Worm (Caenorhabditis elegans): ENCODE data around the gene phyh-1.

The phyh-1 gene

ce11 chrIV:17275281-17275680 is 16.1 kb upstream of the phyh-1 start, which contains the start of gene lhfp-4:
Gene lhfp-4, plus strand, starts transcription at chrIV:17275581.
- TF ChIP-seq nhr-237 (tag; optimal IDR thresholded peaks at IDR 0.05), result no peak
- no peak for TF ChIP-seq unc-62 (GFP tag; optimal IDR thresholded peaks at IDR 0.05)
- no peak for TF ChIP-seq snpc-4 (tag; optimal IDR thresholded peaks at IDR 0.05)
- TF ChIP-seq nhr-28 (tag; optimal IDR thresholded peaks at IDR 0.05), result no peak
- no peak for TF ChIP-seq flh-1 (GFP tag; optimal IDR thresholded peaks at IDR 0.05)
- TF ChIP-seq mab-5 (tag; optimal IDR thresholded peaks at IDR 0.05), result no peak
- TF ChIP-seq sptf-1 (tag; optimal IDR thresholded peaks at IDR 0.05), result no peak
- no peak for TF ChIP-seq nhr-12 (tag; optimal IDR thresholded peaks at IDR 0.05)
- no peak for TF ChIP-seq ham-2 (GFP tag; optimal IDR thresholded peaks at IDR 0.05)
- no peak for TF ChIP-seq blmp-1 (tag; optimal IDR thresholded peaks at IDR 0.05)
- TF ChIP-seq ceh-83 (GFP tag; optimal IDR thresholded peaks at IDR 0.05), result no peak

- TF ChIP-seq sem-2 (GFP tag; optimal IDR thresholded peaks at IDR 0.05) (no peak), nhr-76 (tag; optimal IDR thresholded peaks at IDR 0.05) (no peak), unc-39 (tag; optimal IDR thresholded peaks at IDR 0.05) (no peak), unc-62 (GFP tag; optimal IDR thresholded peaks at IDR 0.05) (no peak), lsy-2 (tag; optimal IDR thresholded peaks at IDR 0.05) (no peak), ceh-83 (GFP tag; optimal IDR thresholded peaks at IDR 0.05) (no peak), flh-1 (GFP tag; optimal IDR thresholded peaks at IDR 0.05) (no peak), M03D4.4 (tag; optimal IDR thresholded peaks at IDR 0.05) (no peak), bed-3 (GFP tag; optimal IDR thresholded peaks at IDR 0.05) (no peak), hlh-1 (tag; optimal IDR thresholded peaks at IDR 0.05) (no peak), snpc-4 (tag; optimal IDR thresholded peaks at IDR 0.05) (no peak), nhr-28 (tag; optimal IDR thresholded peaks at IDR 0.05) (no peak), blmp-1 (tag; optimal IDR thresholded peaks at IDR 0.05) (no peak), elt-3 (tag; optimal IDR thresholded peaks at IDR 0.05) (no peak), ceh-43 (GFP tag; optimal IDR thresholded peaks at IDR 0.05) (no peak), ces-1 (GFP tag; optimal IDR thresholded peaks at IDR 0.05) (no peak), cnd-1 (tag; optimal IDR thresholded peaks at IDR 0.05) (no peak), ceh-39 (tag; optimal IDR thresholded peaks at IDR 0.05) (no peak)
These were observed 14.4 kb upstream of the phyh-1 start, which contains the start of gene gln-5 for ce11 chrIV:17273602-17274110. Gene gln-5, minus strand, starts transcription at chrIV:17273652.

ce11 chrIV:17269702-17270101 is 10.5 kb upstream of the phyh-1 start:
- TF ChIP-seq nhr-76 (tag; optimal IDR thresholded peaks at IDR 0.05) (no peak), ham-2 (GFP tag; optimal IDR thresholded peaks at IDR 0.05) (no peak), tbx-8 (GFP tag; optimal IDR thresholded peaks at IDR 0.05) (no peak), M03D4.4 (tag; optimal IDR thresholded peaks at IDR 0.05) (no peak), lin-32 (GFP tag; optimal IDR thresholded peaks at IDR 0.05) (no peak), ces-1 (GFP tag; optimal IDR thresholded peaks at IDR 0.05) (no peak), mab-5 (tag; optimal IDR thresholded peaks at IDR 0.05) (peak; percentile 44), pha-4 (tag; optimal IDR thresholded peaks at IDR 0.05) (no peak), ceh-39 (tag; optimal IDR thresholded peaks at IDR 0.05) (no peak), snpc-4 (tag; optimal IDR thresholded peaks at IDR 0.05) (no peak), drap-1 (GFP tag; optimal IDR thresholded peaks at IDR 0.05) (no peak), flh-1 (GFP tag; optimal IDR thresholded peaks at IDR 0.05) (no peak), cnd-1 (tag; optimal IDR thresholded peaks at IDR 0.05) (no peak), zip-8 (tag; optimal IDR thresholded peaks at IDR 0.05) (no peak), elt-1 (tag; optimal IDR thresholded peaks at IDR 0.05; ENCODE audit: borderline replicate concordance, insufficient read depth) (no peak), nhr-28 (tag; optimal IDR thresholded peaks at IDR 0.05) (no peak), ceh-83 (GFP tag; optimal IDR thresholded peaks at IDR 0.05) (no peak), ceh-43 (GFP tag; optimal IDR thresholded peaks at IDR 0.05) (no peak), sptf-1 (tag; optimal IDR thresholded peaks at IDR 0.05) (no peak), unc-120 (tag; optimal IDR thresholded peaks at IDR 0.05; ENCODE audit: poor library complexity, severe bottlenecking) (no peak), nhr-2 (tag; optimal IDR thresholded peaks at IDR 0.05) (peak; percentile 80), mep-1 (tag; optimal IDR thresholded peaks at IDR 0.05) (no peak), nhr-237 (tag; optimal IDR thresholded peaks at IDR 0.05) (no peak), blmp-1 (tag; optimal IDR thresholded peaks at IDR 0.05) (no peak), bed-3 (GFP tag; optimal IDR thresholded peaks at IDR 0.05) (no peak), lin-13 (tag; optimal IDR thresholded peaks at IDR 0.05) (no peak), unc-62 (GFP tag; optimal IDR thresholded peaks at IDR 0.05) (peak; percentile 99), lsy-2 (tag; optimal IDR thresholded peaks at IDR 0.05) (no peak), nhr-12 (tag; optimal IDR thresholded peaks at IDR 0.05) (no peak), elt-3 (tag; optimal IDR thresholded peaks at IDR 0.05) (no peak), ztf-11 (tag; optimal IDR thresholded peaks at IDR 0.05) (no peak), hlh-1 (tag; optimal IDR thresholded peaks at IDR 0.05) (peak; percentile 66)

All from whole organism, mixed stage, embryonic.